Fruit fly (Drosophila melanogaster) whole organism, embryonic: ENCODE measurements around the gene sa.

Experiments used
- ATbp ChIP-seq: fragments of 200-800 bp; sonication (Bioruptor generic); optimal IDR thresholded peaks from 2 replicates; lab custom pipeline; 2017; ENCODE audit warnings: missing biosample characterization, mild to moderate bottlenecking, missing genetic modification characterization, missing genetic modification reagents
- Bgb ChIP-seq: fragments of 200-800 bp; sonication (Bioruptor generic); IDR thresholded peaks from 2 replicates; pipeline ENCODE4 v1.3.6; 2022; ENCODE audit warnings: missing biosample characterization, missing genetic modification characterization; ENCODE audit not compliant: partially characterized antibody
- CG10267 ChIP-seq: fragments of 200-800 bp; sonication (Bioruptor generic); optimal IDR thresholded peaks from 2 replicates; lab custom pipeline; 2018; ENCODE audit warnings: missing biosample characterization, mild to moderate bottlenecking, missing genetic modification characterization, moderate library complexity
- CG10431 ChIP-seq: fragments of 200-800 bp; sonication (Bioruptor generic); optimal IDR thresholded peaks from 3 replicates; lab custom pipeline; 2018; ENCODE audit warnings: missing biosample characterization, mild to moderate bottlenecking, missing genetic modification characterization
- CG13624 ChIP-seq: fragments of 200-800 bp; sonication (Bioruptor generic); optimal IDR thresholded peaks from 2 replicates; lab custom pipeline; 2016; ENCODE audit warnings: missing biosample characterization, missing genetic modification characterization
- CG14014 ChIP-seq: fragments of 200-800 bp; sonication (Bioruptor generic); IDR thresholded peaks from 2 replicates; pipeline ENCODE4 v1.3.6; 2022; ENCODE audit warnings: missing biosample characterization, missing genetic modification characterization
- CG14441 ChIP-seq: fragments of 200-800 bp; sonication (Bioruptor generic); IDR thresholded peaks from 2 replicates; pipeline ENCODE4 v1.3.6; 2022; ENCODE audit warnings: missing biosample characterization, missing genetic modification characterization
- CG14710 ChIP-seq: fragments of 200-800 bp; sonication (Bioruptor generic); optimal IDR thresholded peaks from 3 replicates; lab custom pipeline; 2019; ENCODE audit warnings: missing biosample characterization, mild to moderate bottlenecking, missing genetic modification characterization, moderate library complexity
- CG15073 ChIP-seq: fragments of 200-800 bp; sonication (Bioruptor generic); optimal IDR thresholded peaks from 2 replicates; lab custom pipeline; 2016; ENCODE audit warnings: missing biosample characterization, missing genetic modification characterization
- CG15514 ChIP-seq: fragments of 200-800 bp; sonication (Bioruptor generic); optimal IDR thresholded peaks from 3 replicates; lab custom pipeline; 2017; ENCODE audit warnings: missing biosample characterization, missing genetic modification characterization, mild to moderate bottlenecking, moderate library complexity, missing genetic modification reagents
- CG1603 ChIP-seq: fragments of 200-800 bp; sonication (Bioruptor generic); optimal IDR thresholded peaks from 2 replicates; lab custom pipeline; 2019; ENCODE audit warnings: missing biosample characterization, mild to moderate bottlenecking, missing genetic modification characterization, moderate library complexity
- CG17186 ChIP-seq: fragments of 200-800 bp; sonication (Bioruptor generic); optimal IDR thresholded peaks from 3 replicates; lab custom pipeline; 2017; ENCODE audit warnings: missing biosample characterization, missing genetic modification reagents, missing genetic modification characterization
- CG18011 ChIP-seq: fragments of 200-800 bp; sonication (Bioruptor generic); optimal IDR thresholded peaks from 2 replicates; lab custom pipeline; 2017; ENCODE audit warnings: missing biosample characterization, missing genetic modification characterization, mild to moderate bottlenecking, moderate library complexity, missing genotype
- CG2116 ChIP-seq: fragments of 200-800 bp; sonication (Bioruptor generic); optimal IDR thresholded peaks from 3 replicates; lab custom pipeline; 2018; ENCODE audit warnings: missing biosample characterization, mild to moderate bottlenecking, missing genetic modification characterization
- CG30431 ChIP-seq: fragments of 200-800 bp; sonication (Bioruptor generic); optimal IDR thresholded peaks from 2 replicates; lab custom pipeline; 2017; ENCODE audit warnings: missing biosample characterization, missing genetic modification characterization
- CG3163 ChIP-seq: fragments of 200-800 bp; sonication (Bioruptor generic); optimal IDR thresholded peaks from 3 replicates; lab custom pipeline; 2016; ENCODE audit warnings: missing biosample characterization, missing genetic modification characterization
- CG3995 ChIP-seq: fragments of 200-800 bp; sonication (Bioruptor generic); optimal IDR thresholded peaks from 3 replicates; lab custom pipeline; 2016; ENCODE audit warnings: missing biosample characterization, missing genetic modification characterization
- CG4730 ChIP-seq: fragments of 200-800 bp; sonication (Bioruptor generic); IDR thresholded peaks from 2 replicates; pipeline ENCODE4 v1.3.6; 2022; ENCODE audit warnings: missing biosample characterization, missing genetic modification characterization
- CG4820 ChIP-seq: fragments of 200-800 bp; sonication (Bioruptor generic); optimal IDR thresholded peaks from 3 replicates; lab custom pipeline; 2016; ENCODE audit warnings: missing biosample characterization, missing genetic modification characterization
- CG6272 ChIP-seq: fragments of 200-800 bp; sonication (Bioruptor generic); IDR thresholded peaks from 2 replicates; pipeline ENCODE4 v1.3.6; 2022; ENCODE audit warnings: missing biosample characterization, missing genetic modification characterization
- CG6813 ChIP-seq: fragments of 200-800 bp; sonication (Bioruptor generic); optimal IDR thresholded peaks from 2 replicates; lab custom pipeline; 2017; ENCODE audit warnings: missing biosample characterization, missing genetic modification characterization, mild to moderate bottlenecking, moderate library complexity, missing genetic modification reagents
- CG7987 ChIP-seq: fragments of 200-800 bp; sonication (Bioruptor generic); optimal IDR thresholded peaks from 2 replicates; lab custom pipeline; 2018; ENCODE audit warnings: missing biosample characterization, mild to moderate bottlenecking, missing genetic modification characterization, moderate library complexity
- CG9932 ChIP-seq: fragments of 200-800 bp; sonication (Bioruptor generic); IDR thresholded peaks from 2 replicates; pipeline ENCODE4 v1.3.6; 2022; ENCODE audit warnings: missing biosample characterization, missing genetic modification characterization
- Dad ChIP-seq: fragments of 200-800 bp; sonication (Bioruptor generic); optimal IDR thresholded peaks from 3 replicates; lab custom pipeline; 2016; ENCODE audit warnings: missing biosample characterization, missing genetic modification characterization
- Doc2 ChIP-seq: fragments of 200-800 bp; sonication (Bioruptor generic); IDR thresholded peaks from 2 replicates; pipeline ENCODE4 v1.3.6; 2022; ENCODE audit warnings: missing biosample characterization, missing genetic modification characterization
- Ets97D ChIP-seq: fragments of 200-800 bp; sonication (Bioruptor generic); optimal IDR thresholded peaks from 3 replicates; lab custom pipeline; 2016; ENCODE audit warnings: missing biosample characterization, missing genetic modification characterization
- Gsc ChIP-seq: fragments of 200-800 bp; sonication (Bioruptor generic); IDR thresholded peaks from 2 replicates; pipeline ENCODE4 v1.3.6; 2022; ENCODE audit warnings: missing biosample characterization, missing genetic modification characterization
- HmgD ChIP-seq: fragments of 200-800 bp; sonication (Bioruptor generic); optimal IDR thresholded peaks from 3 replicates; lab custom pipeline; 2016; ENCODE audit warnings: missing biosample characterization, missing genetic modification characterization
- Hr78 ChIP-seq, 2 experiments: fragments of 200-800 bp in 1 of 2; fragments of >200 bp in 1 of 2; sonication (Bioruptor generic) in 1 of 2; optimal IDR thresholded peaks; 2 replicates each; lab custom pipeline; 2017 to 2019; ENCODE audit warnings: missing biosample characterization in 2 of 2, missing genetic modification characterization in 2 of 2, mild to moderate bottlenecking in 1 of 2, moderate library complexity in 1 of 2
- Myb ChIP-seq: fragments of 200-800 bp; sonication (Bioruptor generic); optimal IDR thresholded peaks from 2 replicates; lab custom pipeline; 2016; ENCODE audit warnings: missing biosample characterization, missing genetic modification characterization
- Nf-YA ChIP-seq: fragments of 200-800 bp; sonication (Bioruptor generic); IDR thresholded peaks from 2 replicates; pipeline ENCODE4 v1.3.6; 2022; ENCODE audit warnings: missing biosample characterization, missing genetic modification characterization
- ab ChIP-seq: fragments of 200-800 bp; sonication (Bioruptor generic); optimal IDR thresholded peaks from 2 replicates; lab custom pipeline; 2016; ENCODE audit warnings: missing biosample characterization, missing genetic modification characterization
- ara ChIP-seq: fragments of 200-800 bp; sonication (Bioruptor generic); IDR thresholded peaks from 2 replicates; pipeline ENCODE4 v1.3.6; 2022; ENCODE audit warnings: missing biosample characterization, missing genetic modification characterization
- cad ChIP-seq: fragments of >200 bp; optimal IDR thresholded peaks from 2 replicates; lab custom pipeline; 2017; ENCODE audit warnings: missing biosample characterization, missing genetic modification characterization
- caup ChIP-seq: fragments of 200-800 bp; sonication (Bioruptor generic); optimal IDR thresholded peaks from 3 replicates; lab custom pipeline; 2017; ENCODE audit warnings: missing biosample characterization, mild to moderate bottlenecking, missing genetic modification characterization, moderate library complexity; ENCODE audit not compliant: severe bottlenecking
- crc ChIP-seq: fragments of 200-800 bp; sonication (Bioruptor generic); optimal IDR thresholded peaks from 2 replicates; lab custom pipeline; 2016; ENCODE audit warnings: missing biosample characterization, missing genetic modification characterization
- ems ChIP-seq: fragments of 200-800 bp; sonication (Bioruptor generic); optimal IDR thresholded peaks from 3 replicates; lab custom pipeline; 2016; ENCODE audit warnings: missing biosample characterization, missing genetic modification characterization
- esg ChIP-seq: fragments of 200-800 bp; sonication (Bioruptor generic); conservative IDR thresholded peaks from 2 replicates; pipeline ENCODE4 v1.3.6; 2022; ENCODE audit warnings: missing biosample characterization, missing genetic modification characterization
- gsb-n ChIP-seq: fragments of 200-800 bp; sonication (Bioruptor generic); optimal IDR thresholded peaks from 3 replicates; lab custom pipeline; 2018; ENCODE audit warnings: missing biosample characterization, mild to moderate bottlenecking, missing genetic modification characterization
- inv ChIP-seq: fragments of 200-800 bp; sonication (Bioruptor generic); IDR thresholded peaks from 2 replicates; pipeline ENCODE4 v1.3.6; 2022; ENCODE audit warnings: missing biosample characterization, missing genetic modification characterization; ENCODE audit not compliant: partially characterized antibody
- lilli ChIP-seq: fragments of 200-800 bp; sonication (Bioruptor generic); optimal IDR thresholded peaks from 3 replicates; lab custom pipeline; 2016; ENCODE audit warnings: missing biosample characterization, missing genetic modification characterization
- maf-S ChIP-seq: fragments of 200-800 bp; sonication (Bioruptor generic); optimal IDR thresholded peaks from 2 replicates; lab custom pipeline; 2016; ENCODE audit warnings: missing biosample characterization, missing genetic modification characterization
- nau ChIP-seq: fragments of 200-800 bp; sonication (Bioruptor generic); optimal IDR thresholded peaks from 3 replicates; lab custom pipeline; 2017; ENCODE audit warnings: missing biosample characterization, mild to moderate bottlenecking, missing genetic modification characterization, missing genetic modification reagents
- nerfin-2 ChIP-seq: fragments of 200-800 bp; sonication (Bioruptor generic); IDR thresholded peaks from 2 replicates; pipeline ENCODE4 v1.3.6; 2022; ENCODE audit warnings: missing biosample characterization, missing genetic modification characterization; ENCODE audit not compliant: partially characterized antibody
- pfk ChIP-seq: fragments of 200-800 bp; sonication (Bioruptor generic); optimal IDR thresholded peaks from 2 replicates; lab custom pipeline; 2018; ENCODE audit warnings: missing biosample characterization, mild to moderate bottlenecking, missing genetic modification characterization, moderate library complexity
- pita ChIP-seq: fragments of 200-800 bp; sonication (Bioruptor generic); optimal IDR thresholded peaks from 2 replicates; lab custom pipeline; 2017; ENCODE audit warnings: missing biosample characterization, mild to moderate bottlenecking, missing genetic modification characterization
- row ChIP-seq: fragments of 200-800 bp; sonication (Bioruptor generic); IDR thresholded peaks from 3 replicates; pipeline ENCODE4 v1.3.6; 2022; ENCODE audit warnings: missing biosample characterization, missing genetic modification characterization
- run ChIP-seq: fragments of 200-800 bp; sonication (Bioruptor generic); optimal IDR thresholded peaks from 3 replicates; lab custom pipeline; 2018; ENCODE audit warnings: missing biosample characterization, mild to moderate bottlenecking, missing genetic modification characterization
- sens ChIP-seq: fragments of 200-800 bp; sonication (Bioruptor generic); peaks from one replicate; lab custom pipeline; 2016; ENCODE audit warnings: missing biosample characterization, missing genetic modification characterization
- slbo ChIP-seq: fragments of 200-800 bp; sonication (Bioruptor generic); IDR thresholded peaks from 2 replicates; pipeline ENCODE4 v1.3.6; 2022; ENCODE audit warnings: missing biosample characterization, missing genetic modification characterization
- zen2 ChIP-seq: fragments of 200-800 bp; sonication (Bioruptor generic); IDR thresholded peaks from 3 replicates; pipeline ENCODE4 v1.3.6; 2022; ENCODE audit warnings: missing biosample characterization, missing genetic modification characterization; ENCODE audit not compliant: partially characterized antibody

sa gene

dm6 chr3L:21445704-21446103 lies 39.2 kb upstream of the sa start, which contains the start of gene Syx7 (continued):
- TF ChIP-seq gsb-n (tag; lab: Kevin White, UChicago) (peak; percentile 5), CG6813 (no peak), CG10431 (GFP tag; lab: Kevin White, UChicago) (no peak), pfk (no peak), sens (GFP tag; lab: Kevin White, UChicago) (peak; percentile 81), HmgD (GFP tag; lab: Kevin White, UChicago) (peak; percentile 42), CG3995 (GFP tag; lab: Kevin White, UChicago) (peak; percentile 43), cad (GFP tag; lab: Kevin White, UChicago) (no peak), CG9932 (peak; percentile 39; the same call in 1 of the 2 replicates), CG13624 (GFP tag; lab: Kevin White, UChicago) (peak; percentile 49), Doc2 (GFP tag; lab: Robert Waterston, UW) (no peak), CG3163 (GFP tag; lab: Kevin White, UChicago) (peak; percentile 6), CG14014 (GFP tag; lab: Robert Waterston, UW) (no peak), run (tag; lab: Kevin White, UChicago) (no peak), Nf-YA (GFP tag; lab: Robert Waterston, UW) (no peak), lilli (peak; percentile 46), CG1603 (tag; lab: Kevin White, UChicago) (peak; percentile 71), CG6272 (GFP tag; lab: Robert Waterston, UW) (no peak), ATbp (no peak), Dad (peak; percentile 13), row (GFP tag; lab: Robert Waterston, UW) (no peak), CG10267 (tag; lab: Kevin White, UChicago) (peak; percentile 97), Ets97D (GFP tag; lab: Kevin White, UChicago) (peak; percentile 63), caup (GFP tag; lab: Kevin White, UChicago) (no peak), Gsc (GFP tag; lab: Robert Waterston, UW) (no peak), CG15073 (no peak), ems (GFP tag; lab: Kevin White, UChicago) (peak; percentile 20), pita (GFP tag; lab: Kevin White, UChicago) (no peak), CG18011 (GFP tag; lab: Kevin White, UChicago) (no peak), nau (GFP tag; lab: Kevin White, UChicago) (no peak), nerfin-2 (no peak), zen2 (GFP tag; lab: Robert Waterston, UW) (no peak), Hr78 (GFP tag; optimal IDR thresholded peaks at IDR 0.05; lab: Kevin White, UChicago) (no peak), CG2116 (peak; percentile 75), CG14441 (GFP tag; lab: Robert Waterston, UW) (no peak), CG7987 (GFP tag; lab: Kevin White, UChicago) (no peak), ab (GFP tag; lab: Kevin White, UChicago) (no peak), CG30431 (GFP tag; lab: Kevin White, UChicago) (no peak), ara (GFP tag; lab: Robert Waterston, UW) (no peak), CG14710 (tag; lab: Kevin White, UChicago) (peak; percentile 52), crc (GFP tag; lab: Kevin White, UChicago) (no peak), Myb (peak; percentile 71), inv (no peak; the same call in 1 of the 2 replicates), slbo (peak; percentile 50; the same call in 1 of the 2 replicates), CG15514 (GFP tag; lab: Kevin White, UChicago) (peak; percentile 56), CG17186 (GFP tag; lab: Kevin White, UChicago) (peak; percentile 52), esg (GFP tag; lab: Robert Waterston, UW) (no peak), Bgb (GFP tag; lab: Robert Waterston, UW) (peak; percentile 69), maf-S (GFP tag; lab: Kevin White, UChicago) (peak; percentile 23), CG4730 (no peak), CG4820 (GFP tag; lab: Kevin White, UChicago) (no peak)
